Worm (Caenorhabditis elegans) whole organism, L4/young adult: ENCODE measurements around the gene era-1.

Experiments
- W03F9.2 ChIP-seq: fragments of 150-350 bp; optimal IDR thresholded peaks from 2 replicates; lab custom pipeline; 2014; ENCODE audit warnings: missing biosample characterization, missing genetic modification characterization
- dao-5 ChIP-seq: sonication (generic microtip); optimal IDR thresholded peaks from 2 replicates; lab custom pipeline; 2016; ENCODE audit warnings: missing genotype, missing genetic modification characterization, moderate library complexity, missing compliant biosample characterization
- him-1 ChIP-seq: sonication (generic microtip); optimal IDR thresholded peaks from 2 replicates; lab custom pipeline; 2016; ENCODE audit warnings: missing genotype, missing genetic modification reagents, missing genetic modification characterization, missing compliant biosample characterization

Gene era-1

DNA sequence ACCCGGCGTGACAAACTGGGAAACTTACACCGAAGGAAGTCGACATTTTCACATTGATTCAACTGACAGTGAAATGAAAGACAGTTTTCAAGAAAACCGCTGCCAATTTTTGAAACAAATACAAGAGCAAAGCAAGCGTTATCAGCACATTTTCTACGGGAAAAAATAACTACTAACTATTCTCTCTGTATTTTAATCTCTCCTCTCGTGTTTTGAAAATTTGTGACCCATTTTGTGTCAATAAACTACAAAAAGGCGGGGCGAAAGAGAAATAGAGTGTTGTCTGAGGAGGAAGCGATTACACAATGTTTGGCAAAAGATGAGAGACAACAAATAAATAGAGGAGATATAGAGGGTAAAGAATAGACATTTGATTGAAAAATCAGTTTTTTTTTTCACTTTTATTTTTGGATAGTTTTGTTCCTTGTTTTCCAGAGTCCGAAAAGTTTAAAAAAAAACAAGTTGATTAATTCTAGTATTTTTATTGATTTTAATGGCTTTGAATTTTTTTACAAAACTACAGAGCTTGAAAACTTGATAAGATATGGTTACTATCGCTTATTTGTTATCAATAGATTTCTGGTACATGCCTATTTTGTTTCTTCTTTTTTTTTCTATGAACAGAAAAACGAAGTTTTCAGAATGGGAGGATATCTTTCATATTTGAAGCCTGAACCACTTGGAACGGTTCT lies 26.6 kb upstream of the era-1 start, which contains the start of gene cest-34:
TSS of gene cest-34 (plus strand) at position 642 of the 692 bp plus-strand sequence.
- no peak for TF ChIP-seq him-1 (tag; lab: Kevin White, UChicago)
- no peak for TF ChIP-seq W03F9.2
- no peak for TF ChIP-seq dao-5 (tag; lab: Kevin White, UChicago)

DNA sequence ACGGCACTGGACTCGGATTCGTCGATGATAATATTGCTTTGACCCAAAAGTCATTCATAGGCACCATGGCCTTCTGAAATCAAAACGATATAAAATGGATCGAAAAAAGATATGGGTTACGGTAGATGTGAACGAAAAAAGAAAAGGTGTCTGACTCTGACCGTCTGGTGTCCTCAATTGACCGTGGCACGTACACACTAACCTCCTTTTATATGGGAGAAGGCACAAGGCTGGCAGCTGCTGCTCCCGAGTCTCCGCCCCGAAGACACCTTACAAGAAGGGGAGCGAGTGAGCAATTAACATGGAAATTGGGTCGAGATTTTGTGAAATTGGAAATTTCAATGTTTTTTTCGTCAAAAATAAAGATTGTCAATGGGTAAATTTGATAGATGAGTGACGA lies 21.4 kb upstream of the era-1 start, which contains the start of gene egl-46:
TSS of gene egl-46 (minus strand) at position 73 of the 400 bp plus-strand sequence.
- TF ChIP-seq him-1 (tag; lab: Kevin White, UChicago) = no peak
- TF ChIP-seq W03F9.2 = no peak
- TF ChIP-seq dao-5 (tag; lab: Kevin White, UChicago) = no peak

DNA sequence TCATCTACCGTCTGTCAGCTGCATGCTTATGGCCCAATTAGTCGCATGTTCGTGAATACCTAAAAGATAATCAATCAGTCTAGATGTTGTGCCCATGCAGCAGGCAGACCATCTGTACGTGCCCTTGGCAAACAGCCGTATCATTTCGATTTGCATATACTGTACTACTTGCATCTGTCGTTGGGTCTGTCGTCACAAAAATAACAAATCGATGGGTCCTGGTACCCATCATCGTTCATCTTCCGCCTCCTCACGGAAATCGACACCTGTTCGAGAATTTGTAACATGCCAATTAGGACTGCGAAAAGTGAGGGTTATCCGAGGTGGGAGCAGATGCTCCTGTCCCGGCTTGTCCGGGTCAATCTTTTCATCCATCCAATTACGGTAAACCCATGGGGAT lies 19.6 kb upstream of the era-1 start:
- no peak for TF ChIP-seq him-1 (tag; lab: Kevin White, UChicago)
- no peak for TF ChIP-seq W03F9.2
- no peak for TF ChIP-seq dao-5 (tag; lab: Kevin White, UChicago)

DNA sequence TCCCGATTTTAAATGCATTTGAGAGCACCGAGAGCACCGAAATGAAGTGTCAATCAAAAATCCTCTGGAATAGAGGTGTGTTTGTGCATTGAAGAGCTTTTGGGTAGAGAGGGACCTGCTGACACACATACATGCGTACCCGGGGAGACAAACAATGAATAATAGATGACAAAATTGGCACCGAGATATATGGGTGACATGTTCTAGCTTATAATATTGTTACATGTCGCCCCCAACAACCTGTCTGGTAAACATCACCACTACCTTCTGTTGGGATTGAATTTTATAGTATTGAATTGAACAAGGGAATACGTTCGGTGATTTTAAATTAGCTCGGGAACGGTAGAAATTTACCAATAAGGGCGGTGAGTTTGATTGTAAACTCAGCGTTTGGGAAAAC lies 19.1 kb upstream of the era-1 start:
- no peak for TF ChIP-seq W03F9.2
- TF ChIP-seq him-1 (tag; lab: Kevin White, UChicago) = no peak
- no peak for TF ChIP-seq dao-5 (tag; lab: Kevin White, UChicago)

DNA sequence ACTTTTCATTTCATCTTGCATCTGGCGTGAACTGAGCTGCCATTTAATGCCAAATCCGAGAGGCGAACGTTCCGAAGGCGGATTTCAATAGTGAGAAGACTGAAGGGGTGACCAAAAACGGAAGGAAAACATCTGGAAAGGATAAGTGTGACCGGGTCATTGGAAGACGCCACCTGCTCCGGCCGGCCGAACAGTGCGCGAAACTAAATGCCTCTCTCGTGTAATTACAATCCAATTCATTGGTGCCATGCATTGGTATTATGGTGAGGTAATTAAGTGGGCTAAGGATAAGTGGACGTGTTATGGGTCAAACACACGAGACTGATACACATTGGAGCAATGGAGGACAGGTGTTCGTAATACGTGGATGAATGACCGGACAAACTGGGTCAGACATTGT lies 18.3 kb upstream of the era-1 start:
- TF ChIP-seq dao-5 (tag; lab: Kevin White, UChicago) (no peak), W03F9.2 (no peak), him-1 (tag; lab: Kevin White, UChicago) (no peak)

DNA sequence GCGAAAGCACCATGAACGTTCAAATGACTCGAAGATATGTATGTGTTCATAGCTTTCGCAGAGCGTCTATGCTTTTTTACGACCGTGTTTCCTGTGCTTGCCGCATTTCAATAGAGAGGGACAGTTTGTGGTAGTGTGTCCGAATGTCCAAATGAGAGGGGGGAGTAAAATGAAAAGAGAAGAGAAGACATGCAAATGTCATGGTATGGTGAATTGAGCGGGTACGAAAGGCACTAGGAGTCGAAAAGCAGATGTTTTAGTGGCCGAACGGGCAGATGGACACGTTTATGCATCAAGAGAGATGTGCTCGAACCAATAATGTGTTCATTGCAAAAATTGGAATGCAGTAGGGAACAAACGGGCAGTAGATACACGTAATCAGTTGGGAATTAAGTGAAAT lies 17.4 kb upstream of the era-1 start:
- no peak for TF ChIP-seq dao-5 (tag; lab: Kevin White, UChicago)
- TF ChIP-seq W03F9.2 = no peak
- TF ChIP-seq him-1 (tag; lab: Kevin White, UChicago) = no peak

DNA sequence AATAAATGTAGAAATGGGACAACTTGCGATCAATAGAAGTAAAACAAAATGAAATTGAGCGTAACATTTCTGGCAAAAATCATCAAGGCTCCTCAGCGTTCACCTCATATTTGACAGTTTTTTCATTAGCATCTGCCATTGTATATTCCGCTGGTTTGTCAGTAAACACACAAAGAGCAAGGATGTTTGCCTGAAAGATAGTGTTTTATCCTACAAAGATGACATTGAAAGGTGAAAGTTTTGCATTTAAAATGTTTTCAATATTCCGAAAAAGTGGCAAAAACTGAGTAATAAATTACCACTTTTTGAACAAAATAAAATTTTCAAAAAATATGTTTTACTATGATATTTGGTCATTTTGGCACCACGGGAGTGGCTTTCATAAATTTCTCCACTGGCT lies 16.9 kb upstream of the era-1 start:
- TF ChIP-seq dao-5 (tag; lab: Kevin White, UChicago) = no peak
- no peak for TF ChIP-seq W03F9.2

DNA sequence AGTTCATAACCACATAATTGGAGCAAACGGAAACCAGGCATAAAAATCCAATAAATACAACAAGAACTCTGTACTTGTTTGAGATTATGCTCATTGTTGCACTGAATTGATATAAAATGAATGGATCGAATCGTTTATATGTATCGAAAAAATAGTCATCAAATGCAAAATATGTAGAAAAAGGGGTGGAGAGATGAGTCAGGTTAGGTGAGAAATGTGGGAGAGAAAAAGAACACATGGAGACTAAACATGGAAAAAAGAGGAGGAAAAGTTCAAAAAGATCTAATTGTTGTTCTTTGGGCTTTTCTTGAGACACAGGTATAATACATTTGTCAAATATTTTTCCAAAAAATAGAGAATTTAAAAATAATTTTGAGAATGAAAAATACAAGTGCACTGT lies 14.5 kb upstream of the era-1 start, which contains the start of gene K11G9.5:
TSS of gene K11G9.5 (minus strand) at position 101 of the 400 bp plus-strand sequence.
- TF ChIP-seq W03F9.2 (no peak), dao-5 (tag; lab: Kevin White, UChicago) (no peak), him-1 (tag; lab: Kevin White, UChicago) (no peak)

DNA sequence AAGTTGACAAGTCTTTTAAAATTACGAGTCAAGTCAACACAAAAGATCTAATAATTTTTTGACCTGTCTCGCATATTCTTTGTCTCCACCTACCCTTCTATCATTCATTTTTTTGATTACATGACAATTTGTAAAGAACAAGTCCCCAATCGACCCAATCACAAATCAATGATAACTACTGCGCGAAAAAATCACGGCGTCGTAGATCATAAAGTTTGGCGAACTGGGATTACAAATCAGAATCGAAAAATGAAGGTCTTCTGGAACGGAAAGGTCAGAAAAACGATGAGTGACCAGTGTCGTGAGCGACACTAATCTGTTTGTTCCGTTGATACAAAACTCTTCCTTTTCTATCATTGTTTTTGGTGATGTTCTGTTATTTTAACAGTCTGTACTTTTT lies 12.8 kb upstream of the era-1 start:
- TF ChIP-seq dao-5 (tag; lab: Kevin White, UChicago) (no peak), him-1 (tag; lab: Kevin White, UChicago) (no peak), W03F9.2 (no peak)

DNA sequence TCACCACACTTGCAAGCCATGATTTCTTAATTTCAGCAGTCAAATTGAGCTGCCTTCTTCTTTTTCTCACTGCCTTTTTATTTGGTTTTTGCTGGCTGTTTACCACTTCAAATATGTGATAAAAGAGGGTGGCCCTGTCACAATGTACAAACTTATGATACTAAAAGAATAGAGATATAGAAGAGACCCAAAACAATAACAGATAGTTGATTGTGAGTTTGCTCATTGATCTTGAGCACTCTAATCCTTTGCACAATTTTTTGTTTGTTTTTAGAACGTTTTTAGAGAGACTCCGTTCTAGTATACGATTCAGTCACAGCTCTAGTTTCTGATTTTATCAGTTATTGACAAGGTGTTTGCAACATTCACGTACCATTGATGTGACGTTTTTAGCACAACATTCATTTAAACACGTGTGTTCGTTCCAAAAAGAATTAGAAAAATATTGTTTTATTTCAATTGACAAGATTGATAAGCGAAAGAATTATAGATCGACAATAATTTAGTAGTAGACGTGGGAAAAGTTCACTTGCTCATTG lies 11.0 kb upstream of the era-1 start, which contains the start of gene mtl-1:
TSS of gene mtl-1 (minus strand) at position 51 of the 539 bp plus-strand sequence.
- TF ChIP-seq W03F9.2 (no peak), dao-5 (tag; lab: Kevin White, UChicago) (no peak), him-1 (tag; lab: Kevin White, UChicago) (no peak)

DNA sequence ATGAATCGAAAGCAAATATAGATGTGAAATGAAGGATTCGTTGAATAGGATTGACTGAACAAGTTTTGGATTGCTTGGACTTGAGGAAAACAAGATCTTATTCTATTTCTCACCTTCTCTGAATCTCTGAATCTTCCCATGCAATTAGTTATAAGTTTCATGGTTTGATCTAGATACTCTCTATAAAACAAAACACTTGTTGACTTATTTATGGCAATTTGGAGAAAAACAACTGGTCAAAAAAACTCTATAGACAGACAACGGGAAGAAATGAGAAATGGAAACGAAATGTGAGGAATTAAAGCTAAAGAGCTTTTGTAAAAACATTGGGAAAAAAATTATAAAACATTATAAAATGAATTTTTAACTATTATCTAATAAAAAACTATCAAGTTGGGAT lies 8.2 kb upstream of the era-1 start, which contains the start of gene W02F12.8:
TSS of gene W02F12.8 (minus strand) at position 101 of the 400 bp plus-strand sequence.
- TF ChIP-seq him-1 (tag; lab: Kevin White, UChicago) (no peak), W03F9.2 (no peak), dao-5 (tag; lab: Kevin White, UChicago) (no peak)

DNA sequence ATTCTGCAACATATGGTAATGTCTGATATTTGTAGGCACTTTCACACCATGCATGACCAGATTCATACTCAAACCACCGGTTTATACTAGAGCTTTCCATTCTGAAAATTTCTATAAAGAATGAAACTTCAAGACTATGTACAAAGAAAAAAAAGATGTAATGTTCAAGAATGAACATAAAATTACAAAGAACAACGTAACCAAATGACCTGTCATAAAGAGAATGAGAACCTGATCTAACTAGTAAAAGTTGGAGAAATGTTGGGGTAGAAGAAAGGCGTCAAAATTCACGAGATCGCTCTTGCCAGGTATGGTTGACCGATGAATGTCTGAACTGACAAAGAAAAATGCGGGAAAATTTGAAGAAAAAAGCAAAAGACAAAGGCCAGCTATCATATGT lies 5.3 kb upstream of the era-1 start, which contains the start of gene W02F12.2:
TSS of gene W02F12.2 (minus strand) at position 101 of the 400 bp plus-strand sequence.
- no peak for TF ChIP-seq W03F9.2
- no peak for TF ChIP-seq him-1 (tag; lab: Kevin White, UChicago)
- no peak for TF ChIP-seq dao-5 (tag; lab: Kevin White, UChicago)

DNA sequence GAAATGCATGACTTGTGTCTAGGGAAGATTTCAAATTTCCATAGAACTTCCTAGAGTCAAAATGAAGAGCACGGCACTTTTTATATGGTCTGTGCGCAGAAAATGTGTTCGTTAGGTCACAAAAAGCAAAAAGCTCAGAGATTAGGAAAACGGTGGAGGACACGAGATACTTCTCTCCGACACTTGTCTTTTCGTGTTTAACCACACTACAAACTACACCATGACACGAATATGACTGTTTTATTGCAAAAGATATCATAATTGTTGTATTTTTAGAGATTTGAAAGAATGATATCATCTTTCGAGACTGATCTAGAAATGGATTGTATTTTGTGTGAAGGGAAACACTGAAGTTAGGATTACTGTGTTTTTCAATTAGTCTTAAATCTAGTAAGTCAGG lies 3.8 kb upstream of the era-1 start:
- no peak for TF ChIP-seq dao-5 (tag; lab: Kevin White, UChicago)
- no peak for TF ChIP-seq W03F9.2
- TF ChIP-seq him-1 (tag; lab: Kevin White, UChicago) = no peak

DNA sequence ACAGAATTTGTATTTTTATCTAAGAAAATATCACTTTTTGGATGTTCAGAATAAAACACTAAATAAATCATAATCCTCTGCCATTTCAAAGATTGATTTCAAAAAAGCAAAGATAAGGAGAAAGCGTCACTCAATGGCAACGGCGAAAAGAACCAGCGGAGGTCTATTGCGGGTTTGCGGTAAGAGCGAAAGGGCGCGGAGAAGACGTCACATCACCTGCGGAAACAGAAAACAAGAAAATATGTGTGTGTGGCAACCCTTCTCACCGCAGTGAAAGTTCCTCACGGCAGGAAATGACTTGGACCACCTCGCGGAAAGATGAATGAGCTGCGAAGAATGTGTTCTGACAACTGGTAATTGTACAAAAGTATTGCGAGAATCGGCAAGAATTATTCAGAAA lies 3.0 kb upstream of the era-1 start:
- TF ChIP-seq dao-5 (tag; lab: Kevin White, UChicago) (no peak), W03F9.2 (no peak), him-1 (tag; lab: Kevin White, UChicago) (no peak)
